Worm (Caenorhabditis elegans): ENCODE results near the gene ZK287.4.

- TF ChIP-seq lin-35 (GFP tag; optimal IDR thresholded peaks at IDR 0.05) (no peak), lir-3 (tag; optimal IDR thresholded peaks at IDR 0.05; ENCODE audit: poor library complexity) (no peak), ceh-82 (tag; optimal IDR thresholded peaks at IDR 0.05) (no peak), nhr-77 (tag; optimal IDR thresholded peaks at IDR 0.05) (no peak), ces-1 (GFP tag; optimal IDR thresholded peaks at IDR 0.05) (no peak), unc-62 (GFP tag; optimal IDR thresholded peaks at IDR 0.05) (no peak)
Observed at ce11 chrV:9692649-9693112, 7.2 kb upstream of the ZK287.4 start, which contains the start of gene ZK287.7.
